Fruit fly (Drosophila melanogaster): ENCODE results near the gene CG4962.

Gene CG4962

dm6 chr3L:16317724-16318123 is 22.4 kb upstream of the CG4962 start, which contains the start of gene Nplp3:
TSS of gene Nplp3 (plus strand) at chr3L:16318024.
- TF ChIP-seq CTCF (optimal IDR thresholded peaks at IDR 0.05): no peak
- TF ChIP-seq CG8478 (optimal IDR thresholded peaks at IDR 0.05): no peak

dm6 chr3L:16313985-16314384 is 18.6 kb upstream of the CG4962 start, which contains the start of gene CG13062:
TSS of gene CG13062 (plus strand) at chr3L:16314285.
- TF ChIP-seq CTCF (optimal IDR thresholded peaks at IDR 0.05) (no peak), CG8478 (optimal IDR thresholded peaks at IDR 0.05) (no peak)

DNA sequence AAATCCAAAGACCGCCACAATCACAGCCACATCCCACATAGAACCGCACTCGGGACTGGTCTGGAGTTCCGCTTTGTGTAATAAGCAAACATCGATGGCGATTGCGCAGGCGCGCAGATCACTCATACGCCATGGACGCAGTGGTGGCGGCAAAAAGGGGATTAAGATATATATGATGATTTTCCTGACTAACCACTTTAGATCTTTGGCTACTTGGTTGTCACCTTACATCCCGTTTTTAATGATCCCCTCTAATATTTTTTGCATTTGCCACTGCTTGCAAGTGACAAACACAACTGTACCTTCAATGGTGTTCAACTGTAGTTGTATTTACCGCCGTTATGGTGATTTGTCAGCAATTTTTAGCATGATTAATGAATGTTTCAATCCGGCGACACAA is 14.6 kb upstream of the CG4962 start:
- no peak for TF ChIP-seq CG8478 (optimal IDR thresholded peaks at IDR 0.05)
- TF ChIP-seq CTCF (optimal IDR thresholded peaks at IDR 0.05): no peak

dm6 chr3L:16308380-16308779 is 13.0 kb upstream of the CG4962 start, which contains the start of gene CG13042:
TSS of gene CG13042 (minus strand) at chr3L:16308480.
- TF ChIP-seq CG8478 (optimal IDR thresholded peaks at IDR 0.05) (no peak), CTCF (optimal IDR thresholded peaks at IDR 0.05) (no peak)

DNA sequence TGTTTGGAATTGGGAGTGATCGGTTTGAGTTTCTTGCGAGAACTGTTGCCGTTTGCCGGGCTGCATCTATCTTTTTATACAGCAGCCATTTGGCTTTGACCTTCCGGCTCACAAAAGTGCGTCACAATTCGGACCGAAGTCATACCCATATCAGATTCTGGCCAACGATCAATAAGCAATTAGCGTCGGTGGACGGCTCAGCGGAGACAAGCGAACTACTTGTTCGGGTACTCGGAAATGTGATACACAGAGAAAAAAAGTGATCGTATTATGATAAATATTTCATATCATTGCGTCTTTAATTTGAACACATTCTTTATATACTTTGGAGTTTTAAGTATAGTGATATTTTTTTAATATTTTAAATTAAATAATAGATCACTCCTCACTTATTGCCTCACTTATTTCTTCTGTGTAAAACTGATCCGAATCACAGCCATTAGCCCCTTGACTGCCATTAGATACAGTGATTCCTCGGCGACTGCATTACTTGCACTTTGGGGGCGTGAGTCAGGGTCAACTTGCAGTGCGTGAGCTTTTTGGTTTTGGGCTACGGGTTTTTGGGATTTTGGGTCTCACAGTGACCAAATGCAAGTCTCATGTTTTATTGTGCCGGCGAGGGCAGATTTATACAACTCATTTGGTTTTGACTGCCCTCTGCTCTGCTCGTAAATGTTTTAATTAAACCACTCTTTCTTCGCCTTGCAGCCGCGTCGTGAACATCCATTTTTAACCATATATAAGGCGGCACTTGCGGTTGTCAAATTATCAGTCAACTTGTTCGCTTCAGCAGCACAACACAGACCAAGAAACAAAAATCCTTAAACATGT is 10.7 kb upstream of the CG4962 start, which contains the start of the genes CG13043 and CG13063:
Gene CG13043 (minus strand): TSS at position 51 of the 831 bp plus-strand sequence.
Gene CG13063 (plus strand): TSS at position 781 of the 831 bp plus-strand sequence.
- TF ChIP-seq CTCF (optimal IDR thresholded peaks at IDR 0.05) (no peak), CG8478 (optimal IDR thresholded peaks at IDR 0.05) (no peak)

dm6 chr3L:16303982-16304381 is 8.6 kb upstream of the CG4962 start, which contains the start of gene CG43249:
TSS of gene CG43249 (plus strand) at chr3L:16304282.
- TF ChIP-seq CG8478 (optimal IDR thresholded peaks at IDR 0.05): no peak
- no peak for TF ChIP-seq CTCF (optimal IDR thresholded peaks at IDR 0.05)

- TF ChIP-seq CTCF (optimal IDR thresholded peaks at IDR 0.05) (no peak), CG8478 (optimal IDR thresholded peaks at IDR 0.05) (no peak)
These were observed 7.7 kb upstream of the CG4962 start, which contains the start of gene CG13044 for dm6 chr3L:16303078-16303477. TSS of gene CG13044 (minus strand) at chr3L:16303178.

dm6 chr3L:16301153-16301552 is 5.8 kb upstream of the CG4962 start, which contains the start of gene CG4982:
TSS of gene CG4982 (plus strand) at chr3L:16301453.
- TF ChIP-seq CTCF (optimal IDR thresholded peaks at IDR 0.05): no peak
- TF ChIP-seq CG8478 (optimal IDR thresholded peaks at IDR 0.05): no peak

DNA sequence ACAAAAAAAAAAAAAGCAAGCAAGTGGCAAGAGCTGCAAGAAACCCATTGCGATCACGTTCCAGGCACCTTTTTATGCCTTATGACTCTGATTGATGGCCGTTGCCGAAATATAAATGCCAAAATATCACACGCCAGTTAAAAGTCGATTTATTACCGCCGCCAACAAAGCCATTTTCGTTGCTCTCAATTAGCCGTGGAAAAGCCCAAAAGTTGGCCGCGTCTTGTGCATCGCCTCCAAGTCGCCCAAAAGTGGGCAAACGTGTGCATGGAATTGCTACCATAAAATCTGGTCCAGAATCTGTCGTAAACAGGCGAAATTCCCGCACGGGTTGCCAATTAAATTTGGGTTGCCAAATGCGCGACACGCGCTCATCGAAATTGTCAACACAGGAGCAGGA is 3.7 kb downstream of the CG4962 start:
- TF ChIP-seq CTCF (optimal IDR thresholded peaks at IDR 0.05): no peak
- TF ChIP-seq CG8478 (optimal IDR thresholded peaks at IDR 0.05): no peak

dm6 chr3L:16290850-16291249 is 4.5 kb downstream of the CG4962 start, which contains the start of gene CG13045:
TSS of gene CG13045 (minus strand) at chr3L:16290950.
- TF ChIP-seq CG8478 (optimal IDR thresholded peaks at IDR 0.05) (no peak), CTCF (optimal IDR thresholded peaks at IDR 0.05) (no peak)

dm6 chr3L:16289067-16289466 is 6.3 kb downstream of the CG4962 start:
- TF ChIP-seq CG8478 (optimal IDR thresholded peaks at IDR 0.05) (no peak), CTCF (optimal IDR thresholded peaks at IDR 0.05) (no peak)

DNA sequence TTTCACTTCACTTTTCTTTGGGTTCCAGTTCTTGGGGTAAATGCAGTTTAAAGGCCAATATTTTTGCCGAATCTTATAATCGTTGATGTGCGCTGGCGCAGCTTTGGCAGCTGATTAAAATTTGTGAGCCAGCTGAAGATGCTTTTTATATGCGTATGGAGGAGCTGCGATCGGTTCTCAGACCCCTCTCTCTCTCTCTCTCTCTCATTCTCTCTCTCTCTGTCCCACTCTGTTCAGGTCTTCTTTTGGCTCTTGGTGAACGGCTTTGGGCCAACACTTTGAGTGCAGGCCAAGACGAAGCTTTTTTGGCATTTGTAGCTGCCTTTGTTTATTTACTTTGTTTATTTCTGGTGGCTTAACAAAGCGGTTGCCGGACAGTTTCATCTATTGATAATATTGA is 7.0 kb downstream of the CG4962 start, which contains the start of gene CG13046:
Gene CG13046 (minus strand): TSS at position 101 of the 400 bp plus-strand sequence.
- TF ChIP-seq CTCF (optimal IDR thresholded peaks at IDR 0.05) (no peak), CG8478 (optimal IDR thresholded peaks at IDR 0.05) (no peak)

- TF ChIP-seq CG8478 (optimal IDR thresholded peaks at IDR 0.05): no peak
- TF ChIP-seq CTCF (optimal IDR thresholded peaks at IDR 0.05): no peak
These were observed 9.1 kb downstream of the CG4962 start for dm6 chr3L:16286258-16286657.

DNA sequence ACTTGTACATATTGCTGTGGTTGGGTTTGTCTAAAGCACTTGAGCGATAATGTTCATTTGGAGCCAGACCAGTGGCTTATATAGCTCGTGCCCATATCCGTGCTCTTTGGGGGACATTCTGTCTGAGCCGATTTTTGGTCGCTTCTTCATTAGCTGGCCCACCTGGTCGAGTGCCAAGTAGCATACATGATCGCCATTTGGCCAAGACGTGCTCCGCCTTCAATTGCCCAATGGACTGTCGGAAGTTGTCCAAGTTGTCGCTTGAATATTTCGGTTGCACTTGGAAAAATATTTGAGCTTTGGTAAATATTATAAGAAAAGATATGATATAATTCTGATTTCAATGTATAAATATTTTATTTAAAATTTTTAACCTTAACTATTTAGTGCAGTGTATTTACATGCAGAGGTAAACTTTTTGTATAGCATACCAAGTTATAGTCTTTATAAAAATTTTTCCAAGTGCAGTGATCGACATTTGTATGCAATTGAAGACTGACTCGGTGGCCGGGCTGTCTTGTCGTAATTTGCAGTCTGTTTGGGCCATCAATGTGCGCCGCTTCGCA is 9.9 kb downstream of the CG4962 start, which contains the start of gene CG13047:
Gene CG13047 (minus strand): TSS at position 51 of the 566 bp plus-strand sequence.
- no peak for TF ChIP-seq CTCF (optimal IDR thresholded peaks at IDR 0.05)
- no peak for TF ChIP-seq CG8478 (optimal IDR thresholded peaks at IDR 0.05)

- TF ChIP-seq CG8478 (optimal IDR thresholded peaks at IDR 0.05): no peak
These were observed 11.5 kb downstream of the CG4962 start, which contains the start of gene CG13048 for dm6 chr3L:16283821-16284220. TSS of gene CG13048 (minus strand) at chr3L:16283921.

Measured in S2 (cell line).